Worm (Caenorhabditis elegans) whole organism, L4 larva: ENCODE measurements around the gene clec-8.

Source experiments
- F26F4.8 ChIP-seq: fragments of 200-800 bp; sonication (Bioruptor generic); conservative IDR thresholded peaks from 2 replicates; pipeline ENCODE4 v1.3.6; 2022; ENCODE audit warnings: missing genetic modification characterization, missing compliant biosample characterization
- F37D6.2 ChIP-seq: sonication (generic microtip); optimal IDR thresholded peaks from 2 replicates; lab custom pipeline; 2016; ENCODE audit warnings: mild to moderate bottlenecking, missing genetic modification characterization, missing compliant biosample characterization
- F49E8.2 ChIP-seq: sonication (generic microtip); optimal IDR thresholded peaks from 2 replicates; lab custom pipeline; 2016; ENCODE audit warnings: missing compliant biosample characterization, mild to moderate bottlenecking, missing genetic modification characterization, borderline replicate concordance
- T20F7.1 ChIP-seq: fragments of 200-800 bp; sonication (Bioruptor generic); optimal IDR thresholded peaks from 2 replicates; lab custom pipeline; 2018; ENCODE audit warnings: mild to moderate bottlenecking, missing genetic modification characterization, missing compliant biosample characterization
- Y105C5A.15 ChIP-seq: fragments of 200-800 bp; sonication (Bioruptor generic); IDR thresholded peaks from 2 replicates; pipeline ENCODE4 v1.3.6; 2022; ENCODE audit warnings: missing genetic modification characterization, missing compliant biosample characterization
- Y5F2A.4 ChIP-seq: fragments of 200-800 bp; sonication (Bioruptor generic); optimal IDR thresholded peaks from 2 replicates; lab custom pipeline; 2018; ENCODE audit warnings: mild to moderate bottlenecking, missing genetic modification characterization, missing compliant biosample characterization
- aha-1 ChIP-seq: fragments of 150-350 bp; peaks from one replicate; lab custom pipeline; 2014; ENCODE audit warnings: missing biosample characterization, missing genetic modification characterization
- aly-2 ChIP-seq: sonication (generic microtip); optimal IDR thresholded peaks from 2 replicates; lab custom pipeline; 2018; ENCODE audit warnings: missing biosample characterization, missing genetic modification characterization
- ceh-28 ChIP-seq: fragments of 150-350 bp; optimal IDR thresholded peaks from 2 replicates; lab custom pipeline; 2014; ENCODE audit warnings: missing biosample characterization, missing genetic modification reagents, missing genetic modification characterization
- ceh-32 ChIP-seq: sonication (generic microtip); optimal IDR thresholded peaks from 2 replicates; lab custom pipeline; 2016; ENCODE audit warnings: mild to moderate bottlenecking, missing genetic modification characterization, missing compliant biosample characterization; ENCODE audit not compliant: poor library complexity
- ceh-44 ChIP-seq: fragments of 200-800 bp; sonication (Bioruptor generic); IDR thresholded peaks from 2 replicates; pipeline ENCODE4 v1.3.6; 2022; ENCODE audit warnings: missing genetic modification reagents, missing genetic modification characterization, missing compliant biosample characterization
- ceh-82 ChIP-seq: sonication (generic microtip); optimal IDR thresholded peaks from 2 replicates; lab custom pipeline; 2017; ENCODE audit warnings: missing biosample characterization, missing genetic modification characterization
- daf-8 ChIP-seq: fragments of 200-800 bp; sonication (Bioruptor generic); IDR thresholded peaks from 2 replicates; pipeline ENCODE4 v1.3.6; 2022; ENCODE audit warnings: missing genetic modification characterization, missing compliant biosample characterization
- dmd-8 ChIP-seq: fragments of 200-800 bp; sonication (Bioruptor generic); IDR thresholded peaks from 2 replicates; pipeline ENCODE4 v1.3.6; 2022; ENCODE audit warnings: missing genetic modification characterization, missing compliant biosample characterization
- dve-1 ChIP-seq: sonication (generic microtip); optimal IDR thresholded peaks from 2 replicates; lab custom pipeline; 2017; ENCODE audit warnings: antibody characterized with exemption, mild to moderate bottlenecking, missing genetic modification characterization, missing compliant biosample characterization; ENCODE audit not compliant: insufficient read depth
- egl-43 ChIP-seq: fragments of 200-800 bp; sonication (Bioruptor generic); IDR thresholded peaks from 2 replicates; pipeline ENCODE4 v1.3.6; 2022; ENCODE audit warnings: missing genetic modification reagents, missing genetic modification characterization, missing compliant biosample characterization
- fos-1 ChIP-seq: fragments of 150-350 bp; optimal IDR thresholded peaks from 2 replicates; lab custom pipeline; 2014; ENCODE audit warnings: missing biosample characterization, missing genetic modification characterization
- lin-1 ChIP-seq: fragments of 200-800 bp; sonication (Bioruptor generic); IDR thresholded peaks from 2 replicates; pipeline ENCODE4 v1.3.6; 2022; ENCODE audit warnings: missing genetic modification reagents, missing genetic modification characterization, missing compliant biosample characterization
- lin-38 ChIP-seq: fragments of 200-800 bp; sonication (Bioruptor generic); IDR thresholded peaks from 2 replicates; pipeline ENCODE4 v1.3.6; 2022; ENCODE audit warnings: missing genetic modification reagents, missing genetic modification characterization, missing compliant biosample characterization
- lsy-2 ChIP-seq, 2 experiments: fragments of 150-350 bp in 1 of 2; sonication (generic microtip) in 1 of 2; optimal IDR thresholded peaks; 2 replicates each; lab custom pipeline; 2014 to 2017; ENCODE audit warnings: missing biosample characterization in 2 of 2, missing genetic modification characterization in 2 of 2
- madf-9 ChIP-seq: fragments of 200-800 bp; sonication (Bioruptor generic); conservative IDR thresholded peaks from 2 replicates; pipeline ENCODE4 v1.3.6; 2022; ENCODE audit warnings: missing genetic modification reagents, missing genetic modification characterization, missing compliant biosample characterization
- mep-1 ChIP-seq: fragments of 150-350 bp; sonication (generic microtip); optimal IDR thresholded peaks from 3 replicates; lab custom pipeline; 2014; ENCODE audit warnings: missing biosample characterization, missing genetic modification characterization
- nhr-102 ChIP-seq: sonication (generic microtip); optimal IDR thresholded peaks from 2 replicates; lab custom pipeline; 2016; ENCODE audit warnings: mild to moderate bottlenecking, missing genetic modification characterization, moderate library complexity, missing compliant biosample characterization
- nhr-48 ChIP-seq: sonication (generic microtip); optimal IDR thresholded peaks from 2 replicates; lab custom pipeline; 2016; ENCODE audit warnings: mild to moderate bottlenecking, missing genetic modification characterization, missing compliant biosample characterization
- php-3 ChIP-seq: fragments of 200-800 bp; sonication (Bioruptor generic); IDR thresholded peaks from 2 replicates; pipeline ENCODE4 v1.3.6; 2022; ENCODE audit warnings: missing genetic modification reagents, missing genetic modification characterization, missing compliant biosample characterization
- sdz-12 ChIP-seq: fragments of 200-800 bp; sonication (Bioruptor generic); optimal IDR thresholded peaks from 2 replicates; lab custom pipeline; 2018; ENCODE audit warnings: mild to moderate bottlenecking, missing genetic modification characterization, missing compliant biosample characterization
- set-16 ChIP-seq: fragments of 200-800 bp; sonication (Bioruptor generic); IDR thresholded peaks from 2 replicates; pipeline ENCODE4 v1.3.6; 2022; ENCODE audit warnings: missing genetic modification reagents, missing genetic modification characterization, missing compliant biosample characterization
- skn-1 ChIP-seq: fragments of 150-350 bp; optimal IDR thresholded peaks from 2 replicates; lab custom pipeline; 2014; ENCODE audit warnings: missing biosample characterization, missing genetic modification characterization
- snpc-1.2 ChIP-seq: fragments of 200-800 bp; sonication (Bioruptor generic); IDR thresholded peaks from 2 replicates; pipeline ENCODE4 v1.3.6; 2022; ENCODE audit warnings: missing genetic modification reagents, missing genetic modification characterization, missing compliant biosample characterization
- spr-3 ChIP-seq: fragments of 200-800 bp; sonication (Bioruptor generic); optimal IDR thresholded peaks from 2 replicates; lab custom pipeline; 2018; ENCODE audit warnings: mild to moderate bottlenecking, missing genetic modification characterization, missing compliant biosample characterization
- tra-1 ChIP-seq: fragments of 200-800 bp; sonication (Bioruptor generic); IDR thresholded peaks from 2 replicates; pipeline ENCODE4 v1.3.6; 2022; ENCODE audit warnings: missing genetic modification reagents, missing genetic modification characterization, missing compliant biosample characterization
- unc-62 ChIP-seq, 3 experiments: fragments of 150-350 bp in 1 of 3; sonication (generic microtip); optimal IDR thresholded peaks in 2 of 3; peaks in 1 of 3; 1 replicate in 1 of 3; 2 replicates in 2 of 3; lab custom pipeline; 2014 to 2017; ENCODE audit warnings: missing biosample characterization in 3 of 3, missing genetic modification characterization in 3 of 3, missing genetic modification reagents in 3 of 3, missing genotype in 1 of 3
- vab-7 ChIP-seq: fragments of 200-800 bp; sonication (Bioruptor generic); IDR thresholded peaks from 2 replicates; pipeline ENCODE4 v1.3.6; 2022; ENCODE audit warnings: missing genetic modification reagents, missing genetic modification characterization, missing compliant biosample characterization
- zip-11 ChIP-seq: fragments of 200-800 bp; sonication (Bioruptor generic); IDR thresholded peaks from 2 replicates; pipeline ENCODE4 v1.3.6; 2022; ENCODE audit warnings: missing genetic modification characterization, missing compliant biosample characterization
- zip-2 ChIP-seq: fragments of 150-350 bp; optimal IDR thresholded peaks from 2 replicates; lab custom pipeline; 2014; ENCODE audit warnings: missing biosample characterization, missing genetic modification characterization

The clec-8 gene

DNA sequence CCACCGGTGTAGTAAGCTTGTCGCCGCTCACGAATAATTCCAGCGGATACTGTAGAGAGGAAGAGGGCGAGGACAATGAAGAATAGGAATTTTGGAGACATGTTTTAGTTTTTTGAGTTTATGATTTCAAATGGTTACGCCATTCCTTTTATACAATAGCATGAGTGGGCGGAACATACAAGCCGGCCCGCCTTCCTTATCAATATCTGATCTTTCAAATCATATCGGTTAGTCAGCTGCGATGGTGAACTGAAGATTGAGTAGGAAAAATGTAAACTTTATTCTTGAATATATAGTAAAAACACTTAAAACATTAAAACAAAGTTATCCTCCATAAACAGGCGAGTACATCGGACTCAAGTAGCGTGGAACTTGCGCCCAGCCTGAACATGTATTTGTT is 42.9 kb upstream of the clec-8 start, which contains the start of gene nspe-1:
Gene nspe-1 (minus strand): TSS at position 101 of the 400 bp plus-strand sequence.
- no peak for TF ChIP-seq lin-1 (GFP tag; lab: Robert Waterston, UW)
- TF ChIP-seq nhr-102: no peak
- TF ChIP-seq zip-2 (tag; lab: Kevin White, UChicago): no peak
- no peak for TF ChIP-seq unc-62 (GFP tag; optimal IDR thresholded peaks at IDR 0.05 in 1 of 2; lab: Kevin White, UChicago)
- no peak for TF ChIP-seq unc-62 (tag; optimal IDR thresholded peaks at IDR 0.05; lab: Kevin White, UChicago)
- no peak for TF ChIP-seq ceh-82 (tag; lab: Kevin White, UChicago)
- no peak for TF ChIP-seq lin-38
- no peak for TF ChIP-seq tra-1 (GFP tag; lab: Robert Waterston, UW)
- TF ChIP-seq ceh-32 (tag; lab: Kevin White, UChicago): no peak
- no peak for TF ChIP-seq php-3
- no peak for TF ChIP-seq snpc-1.2 (GFP tag; lab: Robert Waterston, UW)
- no peak for TF ChIP-seq ceh-28
- TF ChIP-seq ceh-44 (GFP tag; lab: Robert Waterston, UW): no peak
- TF ChIP-seq daf-8 (GFP tag; lab: Robert Waterston, UW): no peak
- no peak for TF ChIP-seq zip-11 (GFP tag; lab: Robert Waterston, UW)
- no peak for TF ChIP-seq mep-1
- no peak for TF ChIP-seq skn-1 (tag; lab: Kevin White, UChicago)
- no peak for TF ChIP-seq egl-43

DNA sequence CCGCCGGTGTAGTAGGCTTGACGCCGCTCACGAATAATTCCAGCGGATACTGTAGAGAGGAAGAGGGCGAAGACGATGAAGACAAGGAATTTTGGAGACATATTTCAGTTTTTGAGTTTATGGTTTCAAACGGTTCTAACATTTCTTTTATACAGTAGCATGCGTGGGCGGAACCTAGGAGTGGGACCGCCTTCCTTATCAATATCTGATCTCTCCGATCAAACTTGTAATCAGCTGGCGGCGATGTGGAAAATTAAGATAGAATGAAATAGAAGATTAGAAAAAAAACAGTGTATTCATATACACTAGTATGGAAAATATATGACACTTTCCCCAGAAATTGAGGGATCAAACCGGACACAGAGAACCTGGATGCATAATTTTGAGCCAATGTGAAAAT is 41.4 kb upstream of the clec-8 start, which contains the start of gene nspe-2:
Gene nspe-2 (minus strand): TSS at position 101 of the 400 bp plus-strand sequence.
- no peak for TF ChIP-seq Y5F2A.4 (GFP tag; lab: Kevin White, UChicago)
- peak in 1 of 2 experiments; percentile 46 for TF ChIP-seq unc-62 (GFP tag; optimal IDR thresholded peaks at IDR 0.05 in 1 of 2; lab: Kevin White, UChicago)
- TF ChIP-seq unc-62 (tag; optimal IDR thresholded peaks at IDR 0.05; lab: Kevin White, UChicago): no peak
- TF ChIP-seq dmd-8 (GFP tag; lab: Robert Waterston, UW): no peak
- TF ChIP-seq sdz-12 (GFP tag; lab: Kevin White, UChicago): no peak
- no peak for TF ChIP-seq T20F7.1 (GFP tag; lab: Kevin White, UChicago)

DNA sequence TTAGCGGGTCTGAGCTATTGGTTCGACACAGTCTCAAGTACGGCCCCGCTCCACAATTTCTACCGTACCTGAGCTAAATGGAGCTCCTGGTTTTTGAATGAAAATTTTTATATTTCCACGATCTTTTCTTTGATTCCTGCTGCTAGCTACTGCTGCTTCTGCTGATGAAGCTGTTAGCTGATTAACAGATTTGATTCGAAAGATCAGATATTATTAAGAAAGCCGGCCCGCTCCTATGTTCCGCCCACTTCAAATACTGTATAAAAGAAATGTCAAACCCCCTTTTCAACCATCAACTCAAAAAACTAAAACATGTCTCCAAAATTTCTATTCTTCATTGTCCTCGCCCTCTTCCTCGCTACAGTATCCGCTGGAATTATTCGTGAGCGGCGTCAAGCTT is 39.7 kb upstream of the clec-8 start, which contains the start of gene nspe-3:
Gene nspe-3 (plus strand): TSS at position 301 of the 400 bp plus-strand sequence.
- TF ChIP-seq F26F4.8 (GFP tag; lab: Robert Waterston, UW): no peak
- no peak for TF ChIP-seq T20F7.1 (GFP tag; lab: Kevin White, UChicago)
- TF ChIP-seq nhr-102: no peak
- TF ChIP-seq aly-2 (tag; lab: Kevin White, UChicago): no peak
- TF ChIP-seq F49E8.2: no peak
- TF ChIP-seq php-3: no peak
- no peak for TF ChIP-seq nhr-48 (tag; lab: Kevin White, UChicago)
- no peak for TF ChIP-seq lsy-2 (tag; optimal IDR thresholded peaks at IDR 0.05; lab: Kevin White, UChicago)
- TF ChIP-seq set-16 (GFP tag; lab: Robert Waterston, UW): no peak
- TF ChIP-seq sdz-12 (GFP tag; lab: Kevin White, UChicago): no peak
- TF ChIP-seq fos-1 (tag; lab: Kevin White, UChicago): no peak
- no peak for TF ChIP-seq tra-1 (GFP tag; lab: Robert Waterston, UW)
- TF ChIP-seq madf-9 (GFP tag; lab: Robert Waterston, UW): no peak
- no peak for TF ChIP-seq spr-3

DNA sequence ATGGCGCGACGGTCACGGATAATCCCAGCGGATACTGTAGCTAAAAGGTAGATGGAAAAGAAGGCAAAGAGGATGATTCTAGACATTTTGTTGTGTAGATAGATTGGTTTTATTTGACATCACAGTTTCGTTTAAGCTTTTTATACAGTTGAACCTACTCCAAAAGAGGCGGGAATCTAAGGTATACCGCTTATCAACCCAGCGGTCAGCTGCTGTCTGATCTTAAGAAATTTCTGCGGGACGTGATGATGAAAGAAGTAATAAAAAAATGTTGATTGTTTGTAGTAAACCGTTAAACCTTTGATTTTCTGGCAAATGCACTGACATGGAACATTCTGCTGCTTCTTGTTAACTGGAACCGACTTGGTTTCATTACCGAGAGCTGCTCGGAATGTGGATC is 38.2 kb upstream of the clec-8 start, which contains the start of gene nspe-6:
Gene nspe-6 (minus strand): TSS at position 101 of the 400 bp plus-strand sequence.
- TF ChIP-seq aha-1 (peak; percentile 10), dve-1 (tag; lab: Kevin White, UChicago) (no peak), vab-7 (GFP tag; lab: Robert Waterston, UW) (no peak), F37D6.2 (tag; lab: Kevin White, UChicago) (no peak), ceh-28 (no peak), Y105C5A.15 (GFP tag; lab: Robert Waterston, UW) (no peak)
